Worm (Caenorhabditis elegans): ENCODE results near the gene nid-1.

DNA sequence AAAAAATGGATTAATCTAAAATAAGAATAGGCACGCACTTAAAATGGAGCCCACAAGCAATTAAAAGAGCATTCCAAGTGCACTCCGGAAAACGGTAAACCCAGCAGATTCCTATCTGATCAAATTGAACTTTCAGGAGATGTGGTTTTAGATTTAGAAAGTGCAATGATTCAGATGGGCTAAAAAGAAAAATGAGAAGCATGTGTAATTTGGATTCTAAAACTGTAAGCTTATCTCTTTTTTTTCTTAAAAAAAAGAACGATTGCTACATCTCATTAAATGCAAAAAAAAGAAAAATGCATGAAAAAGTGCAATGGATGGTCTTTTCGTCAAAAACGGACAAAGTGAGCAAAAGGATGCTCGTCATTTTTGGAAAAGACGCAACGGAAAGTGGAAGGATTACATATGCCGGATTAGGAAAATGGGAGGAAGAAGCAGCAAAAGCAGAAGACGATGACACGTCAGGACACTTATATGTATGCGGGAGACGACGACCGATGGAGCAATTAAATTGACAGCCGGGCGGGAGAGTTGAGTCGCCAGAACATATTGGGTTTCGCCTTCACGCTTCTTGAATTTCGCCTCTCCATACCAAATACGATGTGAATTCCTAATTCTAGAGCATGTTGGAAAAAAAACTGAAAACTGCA is 11.2 kb upstream of the nid-1 start:
- TF ChIP-seq ztf-23 (GFP tag; IDR thresholded peaks at IDR 0.05) (no peak), ref-1 (GFP tag; conservative IDR thresholded peaks at IDR 0.05) (no peak), flt-1 (GFP tag; IDR thresholded peaks at IDR 0.05) (no peak), ztf-29 (GFP tag; IDR thresholded peaks at IDR 0.05) (no peak), tab-1 (GFP tag; IDR thresholded peaks at IDR 0.05) (no peak), klf-2 (GFP tag; conservative IDR thresholded peaks at IDR 0.05) (no peak), cog-1 (tag; optimal IDR thresholded peaks at IDR 0.05) (no peak)

Data from whole organism, midembryonic.